Worm (Caenorhabditis elegans): ENCODE measurements around the gene num-1.

num-1 gene

DNA sequence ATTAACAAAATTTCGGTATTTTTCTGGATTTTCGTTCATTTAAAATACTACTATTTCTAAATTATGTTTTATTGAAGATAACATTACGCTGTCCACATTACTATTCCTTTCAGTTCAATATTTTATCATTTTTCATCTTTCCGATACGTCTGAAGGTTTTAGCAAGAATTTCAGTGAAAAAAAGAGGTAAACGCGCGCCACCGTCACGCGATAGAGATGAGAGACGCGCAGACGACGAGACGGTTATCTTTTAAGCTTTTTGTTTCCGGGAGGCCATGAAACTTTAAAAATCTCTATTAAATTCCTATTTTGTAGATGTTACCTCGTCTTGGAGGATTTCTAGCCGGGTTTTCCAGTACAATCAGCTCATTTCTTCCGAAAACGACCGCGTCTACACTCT lies 8.2 kb downstream of the num-1 start, which contains the start of gene mrps-12 (continued):
- no peak for TF ChIP-seq rpc-1 (optimal IDR thresholded peaks at IDR 0.05)
- TF ChIP-seq rpc-1 (tag; optimal IDR thresholded peaks at IDR 0.05) = no peak
- no peak for TF ChIP-seq ztf-26 (tag; optimal IDR thresholded peaks at IDR 0.05)
- no peak for TF ChIP-seq T26A5.8 (tag; optimal IDR thresholded peaks at IDR 0.05)
- TF ChIP-seq mcd-1 (GFP tag; IDR thresholded peaks at IDR 0.05) = peak; percentile 51
- TF ChIP-seq ceh-40 (GFP tag; IDR thresholded peaks at IDR 0.05) = no peak
- TF ChIP-seq Y53G8AR.9 (GFP tag; conservative IDR thresholded peaks at IDR 0.05) = no peak
- no peak for TF ChIP-seq F33H1.4 (GFP tag; IDR thresholded peaks at IDR 0.05)
- TF ChIP-seq ztf-28 (GFP tag; IDR thresholded peaks at IDR 0.05) = no peak
- no peak for TF ChIP-seq hsf-1 (GFP tag; IDR thresholded peaks at IDR 0.05)
- TF ChIP-seq hmg-1.2 (GFP tag; IDR thresholded peaks at IDR 0.05) = peak; percentile 90
- no peak for TF ChIP-seq hrde-1 (tag; optimal IDR thresholded peaks at IDR 0.05; ENCODE audit: borderline replicate concordance)
- TF ChIP-seq B0336.3 (GFP tag; IDR thresholded peaks at IDR 0.05) = no peak
- TF ChIP-seq sptf-2 (GFP tag; optimal IDR thresholded peaks at IDR 0.05) = no peak
- no peak for TF ChIP-seq lin-54 (GFP tag; optimal IDR thresholded peaks at IDR 0.05)
- TF ChIP-seq sea-2 (GFP tag; IDR thresholded peaks at IDR 0.05) = peak; percentile 20; the same call in 1 of the 2 replicates
- TF ChIP-seq rcor-1 (GFP tag; IDR thresholded peaks at IDR 0.05) = no peak
- no peak for TF ChIP-seq zfh-2 (GFP tag; conservative IDR thresholded peaks at IDR 0.05)
- no peak for TF ChIP-seq B0019.2 (GFP tag; conservative IDR thresholded peaks at IDR 0.05)
- TF ChIP-seq C17E4.6 (GFP tag; IDR thresholded peaks at IDR 0.05) = no peak
- no peak for TF ChIP-seq nhr-120 (GFP tag; IDR thresholded peaks at IDR 0.05)
- no peak for TF ChIP-seq dox-1 (GFP tag; IDR thresholded peaks at IDR 0.05)
- peak; percentile 20 for TF ChIP-seq dpff-1 (tag; optimal IDR thresholded peaks at IDR 0.05)
- TF ChIP-seq ztf-22 (GFP tag; optimal IDR thresholded peaks at IDR 0.05) = no peak
- no peak for TF ChIP-seq hlh-12 (tag; optimal IDR thresholded peaks at IDR 0.05)
- TF ChIP-seq F39B2.1 (GFP tag; IDR thresholded peaks at IDR 0.05) = no peak
- no peak for TF ChIP-seq ztf-18 (tag; optimal IDR thresholded peaks at IDR 0.05)
- no peak for TF ChIP-seq F57A8.1 (GFP tag; optimal IDR thresholded peaks at IDR 0.05)
- TF ChIP-seq pha-4 (tag; optimal IDR thresholded peaks at IDR 0.05) = no peak
- TF ChIP-seq athp-1 (tag; optimal IDR thresholded peaks at IDR 0.05) = no peak

DNA sequence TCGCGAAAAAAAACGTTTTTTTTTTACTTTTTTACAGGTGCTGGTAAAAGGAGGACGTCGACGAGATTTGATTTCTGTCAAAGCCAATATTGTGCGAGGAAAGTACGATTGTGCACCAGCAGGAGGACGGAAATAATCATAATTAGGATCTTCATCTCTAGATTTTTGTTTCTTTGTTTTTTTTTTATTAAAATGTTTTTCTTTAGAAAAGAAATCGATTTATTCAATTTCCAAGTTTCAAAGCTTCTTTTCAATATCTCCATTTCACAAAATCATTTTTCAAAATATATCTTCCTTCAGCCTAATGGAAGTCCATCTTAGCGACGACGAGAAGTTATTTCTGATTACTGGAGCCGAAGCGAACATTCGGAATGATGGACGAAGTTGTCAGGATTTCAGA lies 9.0 kb downstream of the num-1 start, which contains the start of gene exos-7:
exos-7 (plus strand) TSS at position 301 of the 400 bp plus-strand sequence.
- TF ChIP-seq F57A8.1 (GFP tag; optimal IDR thresholded peaks at IDR 0.05) (no peak), nhr-90 (tag; optimal IDR thresholded peaks at IDR 0.05) (no peak), madf-8 (GFP tag; conservative IDR thresholded peaks at IDR 0.05) (no peak), F49E8.2 (tag; optimal IDR thresholded peaks at IDR 0.05; ENCODE audit: insufficient read depth) (no peak), nhr-120 (GFP tag; IDR thresholded peaks at IDR 0.05) (no peak), F57C9.4 (tag; optimal IDR thresholded peaks at IDR 0.05) (no peak), F23B12.7 (tag; optimal IDR thresholded peaks at IDR 0.05; ENCODE audit: insufficient read depth) (no peak), F22D6.2 (tag; optimal IDR thresholded peaks at IDR 0.05) (no peak), D2030.7 (GFP tag; IDR thresholded peaks at IDR 0.05) (no peak; the same call in 1 of the 2 replicates), ceh-100 (GFP tag; IDR thresholded peaks at IDR 0.05) (no peak), Y95B8A.8 (GFP tag; IDR thresholded peaks at IDR 0.05) (no peak), attf-3 (GFP tag; conservative IDR thresholded peaks at IDR 0.05) (no peak), F55B11.4 (tag; optimal IDR thresholded peaks at IDR 0.05; ENCODE audit: borderline replicate concordance, insufficient read depth) (no peak), snpc-4 (GFP tag; optimal IDR thresholded peaks at IDR 0.05) (no peak), snpc-4 (tag; optimal IDR thresholded peaks at IDR 0.05) (no peak)
